Worm (Caenorhabditis elegans): ENCODE results near the gene sucl-1.

Gene sucl-1

ce11 chrX:14787557-14787932 lies 33.7 kb downstream of the sucl-1 start:
- no peak for TF ChIP-seq unc-55 (GFP tag; optimal IDR thresholded peaks at IDR 0.05)
- TF ChIP-seq ama-1 (optimal IDR thresholded peaks at IDR 0.05), result no peak
- TF ChIP-seq ztf-1 (GFP tag; conservative IDR thresholded peaks at IDR 0.05), result no peak
- TF ChIP-seq nhr-237 (tag; optimal IDR thresholded peaks at IDR 0.05), result no peak
- no peak for TF ChIP-seq alr-1 (tag; optimal IDR thresholded peaks at IDR 0.05)
- no peak for TF ChIP-seq ceh-82 (tag; optimal IDR thresholded peaks at IDR 0.05)
- TF ChIP-seq blmp-1 (tag; optimal IDR thresholded peaks at IDR 0.05; ENCODE audit: insufficient read depth), result no peak
- TF ChIP-seq sma-9 (GFP tag; optimal IDR thresholded peaks at IDR 0.05), result peak; percentile 41
- TF ChIP-seq sma-9 (tag; optimal IDR thresholded peaks at IDR 0.05), result no peak
- peak; percentile 24 for TF ChIP-seq fos-1 (tag; optimal IDR thresholded peaks at IDR 0.05)
- no peak for TF ChIP-seq lsy-2 (tag; optimal IDR thresholded peaks at IDR 0.05)
- TF ChIP-seq R02D3.7 (tag; optimal IDR thresholded peaks at IDR 0.05), result no peak
- TF ChIP-seq skn-1 (tag; optimal IDR thresholded peaks at IDR 0.05), result no peak
- no peak for TF ChIP-seq F13H6.1 (tag; optimal IDR thresholded peaks at IDR 0.05)
- TF ChIP-seq nhr-21 (tag; optimal IDR thresholded peaks at IDR 0.05), result no peak
- TF ChIP-seq lin-11 (tag; optimal IDR thresholded peaks at IDR 0.05), result no peak
- TF ChIP-seq sma-3 (GFP tag; optimal IDR thresholded peaks at IDR 0.05), result peak; percentile 6
- no peak for TF ChIP-seq crh-2 (tag; optimal IDR thresholded peaks at IDR 0.05)
- no peak for TF ChIP-seq peb-1 (tag; optimal IDR thresholded peaks at IDR 0.05)

ce11 chrX:14790320-14791048 lies 36.7 kb downstream of the sucl-1 start, which contains the start of gene tatn-1:
TSS of gene tatn-1 (plus strand) at chrX:14791008.
- TF ChIP-seq nhr-21 (tag; optimal IDR thresholded peaks at IDR 0.05) (peak; percentile 98), mbf-1 (tag; optimal IDR thresholded peaks at IDR 0.05) (no peak), egl-27 (tag; optimal IDR thresholded peaks at IDR 0.05) (peak; percentile 71), sma-3 (GFP tag; optimal IDR thresholded peaks at IDR 0.05) (peak; percentile 97), F13H6.1 (tag; optimal IDR thresholded peaks at IDR 0.05) (peak; percentile 86), elt-3 (tag; optimal IDR thresholded peaks at IDR 0.05) (no peak), sma-9 (GFP tag; optimal IDR thresholded peaks at IDR 0.05) (peak; percentile 97), sma-9 (tag; optimal IDR thresholded peaks at IDR 0.05) (peak; percentile 40), mdl-1 (tag; optimal IDR thresholded peaks at IDR 0.05) (peak; percentile 94 to 97), gmeb-1 (tag; optimal IDR thresholded peaks at IDR 0.05) (peak; percentile 67), lin-39 (tag; optimal IDR thresholded peaks at IDR 0.05) (no peak), nhr-77 (tag; optimal IDR thresholded peaks at IDR 0.05) (peak; percentile 29), nhr-12 (tag; optimal IDR thresholded peaks at IDR 0.05) (no peak), nhr-129 (tag; optimal IDR thresholded peaks at IDR 0.05) (peak; percentile 96), nhr-6 (tag; optimal IDR thresholded peaks at IDR 0.05) (peak; percentile 59), ama-1 (optimal IDR thresholded peaks at IDR 0.05) (no peak), blmp-1 (tag; optimal IDR thresholded peaks at IDR 0.05; ENCODE audit: insufficient read depth) (peak; percentile 89), lsy-2 (tag; optimal IDR thresholded peaks at IDR 0.05) (peak in 1 of 2 experiments; percentile 64), ztf-1 (GFP tag; conservative IDR thresholded peaks at IDR 0.05) (no peak), C34F6.9 (tag; optimal IDR thresholded peaks at IDR 0.05) (peak; percentile 28), crh-2 (tag; optimal IDR thresholded peaks at IDR 0.05) (peak; percentile 95), sem-4 (tag; optimal IDR thresholded peaks at IDR 0.05) (peak; percentile 86), nhr-10 (tag; optimal IDR thresholded peaks at IDR 0.05) (no peak), R02D3.7 (tag; optimal IDR thresholded peaks at IDR 0.05) (no peak), ZK546.5 (tag; optimal IDR thresholded peaks at IDR 0.05) (no peak), alr-1 (tag; optimal IDR thresholded peaks at IDR 0.05) (no peak), ztf-11 (tag; optimal IDR thresholded peaks at IDR 0.05) (no peak), Y55F3AM.14 (GFP tag; optimal IDR thresholded peaks at IDR 0.05) (peak; percentile 93), nhr-25 (tag; optimal IDR thresholded peaks at IDR 0.05) (peak; percentile 98), elt-1 (tag; optimal IDR thresholded peaks at IDR 0.05) (peak; percentile 67), ceh-16 (tag; optimal IDR thresholded peaks at IDR 0.05) (peak; percentile 92), fos-1 (tag; optimal IDR thresholded peaks at IDR 0.05) (peak; percentile 68), unc-62 (GFP tag; optimal IDR thresholded peaks at IDR 0.05) (no peak)

ce11 chrX:14791195-14791739 lies 37.4 kb downstream of the sucl-1 start:
- TF ChIP-seq ama-1 (optimal IDR thresholded peaks at IDR 0.05) (peak; percentile 68), elt-3 (tag; optimal IDR thresholded peaks at IDR 0.05) (no peak)
